Fruit fly (Drosophila melanogaster) whole organism, prepupa: Measurements from ENCODE around the gene CG31926.
A peak's percentile ranks its signal among the peaks of the same experiment; 100 is the strongest.

Experiments used
- CG10631 ChIP-seq: fragments of 200-800 bp; sonication (Bioruptor generic); optimal IDR thresholded peaks from 2 replicates; lab custom pipeline; 2016; ENCODE audit warnings: missing biosample characterization, missing genetic modification characterization
- CG10669 ChIP-seq: fragments of 200-800 bp; sonication (Bioruptor generic); optimal IDR thresholded peaks from 3 replicates; lab custom pipeline; 2018; ENCODE audit warnings: missing biosample characterization, mild to moderate bottlenecking, missing genetic modification characterization, moderate library complexity
- CG11294 ChIP-seq: fragments of 200-800 bp; sonication (Bioruptor generic); IDR thresholded peaks from 2 replicates; pipeline ENCODE4 v1.3.6; 2022; ENCODE audit warnings: missing biosample characterization, missing genetic modification characterization
- CG11762 ChIP-seq: fragments of 200-800 bp; sonication (Bioruptor generic); optimal IDR thresholded peaks from 3 replicates; lab custom pipeline; 2016; ENCODE audit warnings: missing biosample characterization, missing genetic modification characterization; ENCODE audit not compliant: insufficient read depth
- CG11902 ChIP-seq: fragments of 200-800 bp; sonication (Bioruptor generic); optimal IDR thresholded peaks from 3 replicates; lab custom pipeline; 2016; ENCODE audit warnings: missing biosample characterization, missing genetic modification characterization
- CG15336 ChIP-seq: fragments of 200-800 bp; sonication (Bioruptor generic); IDR thresholded peaks from 2 replicates; pipeline ENCODE4 v1.3.6; 2022; ENCODE audit warnings: missing biosample characterization, missing genetic modification characterization
- CG3032 ChIP-seq: fragments of 200-800 bp; optimal IDR thresholded peaks from 2 replicates; lab custom pipeline; 2019; ENCODE audit warnings: missing biosample characterization, mild to moderate bottlenecking, missing genetic modification characterization, moderate library complexity
- CG31627 ChIP-seq: fragments of 200-800 bp; sonication (Bioruptor generic); optimal IDR thresholded peaks from 3 replicates; lab custom pipeline; 2016; ENCODE audit warnings: missing biosample characterization, missing genetic modification characterization
- CG32006 ChIP-seq: fragments of 200-800 bp; sonication (Bioruptor generic); optimal IDR thresholded peaks from 3 replicates; lab custom pipeline; 2017; ENCODE audit warnings: missing biosample characterization, mild to moderate bottlenecking, missing genetic modification characterization
- CG6163 ChIP-seq: fragments of 200-800 bp; sonication (Bioruptor generic); IDR thresholded peaks from 3 replicates; pipeline ENCODE4 v1.3.6; 2022; ENCODE audit warnings: missing biosample characterization, missing genetic modification characterization
- CG6276 ChIP-seq: fragments of 200-800 bp; sonication (Bioruptor generic); optimal IDR thresholded peaks from 2 replicates; lab custom pipeline; 2017; ENCODE audit warnings: missing biosample characterization, mild to moderate bottlenecking, missing genetic modification characterization
- CG6792 ChIP-seq: fragments of 200-800 bp; sonication (Bioruptor generic); optimal IDR thresholded peaks from 3 replicates; lab custom pipeline; 2016; ENCODE audit warnings: missing biosample characterization, missing genetic modification characterization
- CG8119 ChIP-seq: fragments of 200-800 bp; sonication (Bioruptor generic); IDR thresholded peaks from 3 replicates; pipeline ENCODE4 v1.3.6; 2022; ENCODE audit warnings: missing biosample characterization, missing genetic modification characterization
- CG8319 ChIP-seq: fragments of 200-800 bp; sonication (Bioruptor generic); optimal IDR thresholded peaks from 3 replicates; lab custom pipeline; 2016; ENCODE audit warnings: missing biosample characterization, missing genetic modification characterization
- CG8632 ChIP-seq: fragments of 200-800 bp; sonication (Bioruptor generic); optimal IDR thresholded peaks from 3 replicates; lab custom pipeline; 2016; ENCODE audit warnings: missing biosample characterization, missing genetic modification characterization
- CG9139 ChIP-seq: fragments of 200-800 bp; sonication (Bioruptor generic); optimal IDR thresholded peaks from 3 replicates; lab custom pipeline; 2017; ENCODE audit warnings: missing biosample characterization, mild to moderate bottlenecking, missing genetic modification characterization
- Eip78C ChIP-seq: fragments of 200-800 bp; sonication (Bioruptor generic); peaks from one replicate; lab custom pipeline; 2016; ENCODE audit warnings: missing biosample characterization, missing genetic modification characterization
- Ets96B ChIP-seq: fragments of 200-800 bp; optimal IDR thresholded peaks from 2 replicates; lab custom pipeline; 2019; ENCODE audit warnings: missing biosample characterization, mild to moderate bottlenecking, missing genetic modification characterization, moderate library complexity
- Gug ChIP-seq: fragments of 200-800 bp; sonication (Bioruptor generic); IDR thresholded peaks from 2 replicates; pipeline ENCODE4 v1.3.6; 2022; ENCODE audit warnings: missing biosample characterization, missing genetic modification characterization
- Hr39 ChIP-seq: fragments of 200-800 bp; sonication (Bioruptor generic); optimal IDR thresholded peaks from 2 replicates; lab custom pipeline; 2016; ENCODE audit warnings: missing biosample characterization, missing genetic modification characterization
- Hr4 ChIP-seq: fragments of 200-800 bp; sonication (Bioruptor generic); optimal IDR thresholded peaks from 3 replicates; lab custom pipeline; 2016; ENCODE audit warnings: missing biosample characterization, missing genetic modification characterization
- Lpt ChIP-seq: fragments of 200-800 bp; sonication (Bioruptor generic); optimal IDR thresholded peaks from 3 replicates; lab custom pipeline; 2016; ENCODE audit warnings: missing biosample characterization, missing genetic modification characterization
- Met ChIP-seq: fragments of 200-800 bp; sonication (Bioruptor generic); optimal IDR thresholded peaks from 3 replicates; lab custom pipeline; 2016; ENCODE audit warnings: missing biosample characterization, missing genetic modification characterization
- OdsH ChIP-seq: fragments of 200-800 bp; sonication (Bioruptor generic); optimal IDR thresholded peaks from 3 replicates; lab custom pipeline; 2016; ENCODE audit warnings: missing biosample characterization, missing genetic modification characterization
- Smox ChIP-seq: fragments of 200-800 bp; sonication (Bioruptor generic); optimal IDR thresholded peaks from 3 replicates; lab custom pipeline; 2016; ENCODE audit warnings: missing biosample characterization, missing genetic modification characterization
- Sox102F ChIP-seq: fragments of 200-800 bp; sonication (Bioruptor generic); optimal IDR thresholded peaks from 2 replicates; lab custom pipeline; 2016; ENCODE audit warnings: missing biosample characterization, mild to moderate bottlenecking, missing genetic modification characterization
- Sox14 ChIP-seq: fragments of 200-800 bp; sonication (Bioruptor generic); optimal IDR thresholded peaks from 3 replicates; lab custom pipeline; 2016; ENCODE audit warnings: missing biosample characterization, missing genetic modification characterization
- achi ChIP-seq: fragments of 200-800 bp; sonication (Bioruptor generic); optimal IDR thresholded peaks from 3 replicates; lab custom pipeline; 2016; ENCODE audit warnings: missing biosample characterization, missing genetic modification characterization
- acj6 ChIP-seq: fragments of 200-800 bp; sonication (Bioruptor generic); optimal IDR thresholded peaks from 3 replicates; lab custom pipeline; 2016; ENCODE audit warnings: missing biosample characterization, missing genetic modification characterization
- dac ChIP-seq: fragments of 200-800 bp; sonication (Bioruptor generic); optimal IDR thresholded peaks from 2 replicates; lab custom pipeline; 2017; ENCODE audit warnings: missing biosample characterization, mild to moderate bottlenecking, missing genetic modification characterization
- esn ChIP-seq: fragments of 200-800 bp; sonication (Bioruptor generic); optimal IDR thresholded peaks from 2 replicates; lab custom pipeline; 2016; ENCODE audit warnings: missing biosample characterization, mild to moderate bottlenecking, missing genetic modification characterization, moderate library complexity
- fd59A ChIP-seq: fragments of 200-800 bp; sonication (Bioruptor generic); optimal IDR thresholded peaks from 2 replicates; lab custom pipeline; 2017; ENCODE audit warnings: missing biosample characterization, mild to moderate bottlenecking, missing genetic modification characterization, missing genetic modification reagents
- fd85E ChIP-seq: fragments of 200-800 bp; sonication (Bioruptor generic); optimal IDR thresholded peaks from 3 replicates; lab custom pipeline; 2016; ENCODE audit warnings: missing biosample characterization, missing genetic modification characterization
- fkh ChIP-seq: fragments of 200-800 bp; sonication (Bioruptor generic); optimal IDR thresholded peaks from 3 replicates; lab custom pipeline; 2017; ENCODE audit warnings: missing biosample characterization, mild to moderate bottlenecking, missing genetic modification characterization, moderate library complexity
- lz ChIP-seq: fragments of 200-800 bp; sonication (Bioruptor generic); optimal IDR thresholded peaks from 3 replicates; lab custom pipeline; 2016; ENCODE audit warnings: missing biosample characterization, missing genetic modification characterization
- net ChIP-seq: fragments of 200-800 bp; sonication (Bioruptor generic); optimal IDR thresholded peaks from 3 replicates; lab custom pipeline; 2016; ENCODE audit warnings: missing biosample characterization, missing genetic modification characterization
- pdm3 ChIP-seq: fragments of 200-800 bp; sonication (Bioruptor generic); optimal IDR thresholded peaks from 3 replicates; lab custom pipeline; 2016; ENCODE audit warnings: missing biosample characterization, missing genetic modification characterization
- spab ChIP-seq: fragments of 200-800 bp; sonication (Bioruptor generic); optimal IDR thresholded peaks from 2 replicates; lab custom pipeline; 2017; ENCODE audit warnings: missing biosample characterization, mild to moderate bottlenecking, missing genetic modification characterization, missing genetic modification reagents
- svp ChIP-seq: fragments of 200-800 bp; sonication (Bioruptor generic); peaks from one replicate; lab custom pipeline; 2016; ENCODE audit warnings: missing biosample characterization, missing genetic modification characterization
- topi ChIP-seq: fragments of 200-800 bp; sonication (Bioruptor generic); optimal IDR thresholded peaks from 3 replicates; lab custom pipeline; 2016; ENCODE audit warnings: missing biosample characterization, missing genetic modification characterization

The CG31926 gene

dm6 chr2L:1473427-1473826 lies 21.8 kb upstream of the CG31926 start (continued):
- TF ChIP-seq CG11762 (GFP tag; lab: Kevin White, UChicago) (no peak), esn (GFP tag; lab: Kevin White, UChicago) (peak; percentile 77), Lpt (GFP tag; lab: Kevin White, UChicago) (no peak), CG11902 (GFP tag; lab: Kevin White, UChicago) (peak; percentile 28)

dm6 chr2L:1476872-1477503 lies 18.3 kb upstream of the CG31926 start:
- TF ChIP-seq CG11294 (GFP tag; lab: Robert Waterston, UW) (no peak), CG32006 (peak; percentile 27), Eip78C (GFP tag; lab: Kevin White, UChicago) (peak; percentile 62), Gug (GFP tag; lab: Robert Waterston, UW) (no peak), net (GFP tag; lab: Kevin White, UChicago) (no peak), CG8319 (no peak), Ets96B (tag; lab: Kevin White, UChicago) (peak; percentile 28), CG8632 (GFP tag; lab: Kevin White, UChicago) (peak; percentile 11), CG6163 (GFP tag; lab: Robert Waterston, UW) (no peak), OdsH (GFP tag; lab: Kevin White, UChicago) (peak; percentile 13), Hr39 (GFP tag; lab: Kevin White, UChicago) (peak; percentile 23), pdm3 (peak; percentile 25), Sox102F (GFP tag; lab: Kevin White, UChicago) (peak; percentile 55), fd59A (GFP tag; lab: Kevin White, UChicago) (no peak), CG31627 (peak; percentile 27), fkh (GFP tag; lab: Kevin White, UChicago) (no peak), svp (GFP tag; lab: Kevin White, UChicago) (peak; percentile 77), CG11902 (GFP tag; lab: Kevin White, UChicago) (no peak), CG6792 (peak; percentile 14), spab (GFP tag; lab: Kevin White, UChicago) (no peak), CG10669 (no peak), CG11762 (GFP tag; lab: Kevin White, UChicago) (no peak), topi (GFP tag; lab: Kevin White, UChicago) (peak; percentile 57), dac (GFP tag; lab: Kevin White, UChicago) (no peak), lz (GFP tag; lab: Kevin White, UChicago) (peak; percentile 44), CG10631 (GFP tag; lab: Kevin White, UChicago) (peak; percentile 18), CG6276 (GFP tag; lab: Kevin White, UChicago) (no peak), CG9139 (no peak), achi (GFP tag; lab: Kevin White, UChicago) (peak; percentile 37), Smox (GFP tag; lab: Kevin White, UChicago) (peak; percentile 3), Met (GFP tag; lab: Kevin White, UChicago) (peak; percentile 52), CG8119 (GFP tag; lab: Robert Waterston, UW) (no peak), Sox14 (GFP tag; lab: Kevin White, UChicago) (peak; percentile 31), esn (GFP tag; lab: Kevin White, UChicago) (peak; percentile 37), acj6 (peak; percentile 10)

- TF ChIP-seq CG3032 (tag; lab: Kevin White, UChicago): no peak
- peak; percentile 4 for TF ChIP-seq achi (GFP tag; lab: Kevin White, UChicago)
- peak; percentile 0 for TF ChIP-seq CG32006
- TF ChIP-seq fd85E: no peak
- TF ChIP-seq CG15336 (GFP tag; lab: Robert Waterston, UW): 0 out of 2 replicates have a peak, but pooled peaks have one; percentile 27
- peak; percentile 21 for TF ChIP-seq Hr4 (GFP tag; lab: Kevin White, UChicago)
- TF ChIP-seq, all 60 proteins: peak for 4
These were observed 16.8 kb upstream of the CG31926 start for dm6 chr2L:1478488-1478887.
